ENCODE assay signal across 2 fruit fly cellular contexts in genomic region chr3L:14195714-14196113, dm6.
TF ChIP-seq lines count a peak whose summit lies in the region.

No protein-coding gene starts in this region.

- peak; percentile 9 for TF ChIP-seq CTCF in whole organism, embryonic (GFP tag; optimal IDR thresholded peaks at IDR 0.05; lab: Kevin White, UChicago)

TF ChIP-seq in whole organism, embryonic, 481 proteins besides CTCF, POLR2A, EP300 and RAD21 (continues in another document):
- TF ChIP-seq CG9437 (GFP tag; optimal IDR thresholded peaks at IDR 0.05; lab: Kevin White, UChicago) (no peak), Mad (GFP tag; optimal IDR thresholded peaks at IDR 0.05; lab: Kevin White, UChicago) (no peak), CG15514 (GFP tag; optimal IDR thresholded peaks at IDR 0.05; lab: Kevin White, UChicago) (peak; percentile 29), CG17385 (GFP tag; optimal IDR thresholded peaks at IDR 0.05; lab: Kevin White, UChicago) (peak; percentile 31), Trl (optimal IDR thresholded peaks at IDR 0.05; lab: Kevin White, UChicago) (no peak), Trl (GFP tag; optimal IDR thresholded peaks at IDR 0.05; lab: Kevin White, UChicago) (no peak), Bgb (GFP tag; IDR thresholded peaks at IDR 0.05; lab: Robert Waterston, UW; ENCODE audit: partially characterized antibody) (no peak), tin (GFP tag; optimal IDR thresholded peaks at IDR 0.05; lab: Kevin White, UChicago) (no peak), CG13123 (GFP tag; optimal IDR thresholded peaks at IDR 0.05; lab: Kevin White, UChicago) (peak; percentile 36), CG7839 (tag; optimal IDR thresholded peaks at IDR 0.05; lab: Kevin White, UChicago) (no peak), caup (GFP tag; optimal IDR thresholded peaks at IDR 0.05; lab: Kevin White, UChicago; ENCODE audit: severe bottlenecking) (peak; percentile 55), dm (GFP tag; optimal IDR thresholded peaks at IDR 0.05; lab: Kevin White, UChicago) (no peak), hb (GFP tag; IDR thresholded peaks at IDR 0.05; lab: Robert Waterston, UW; ENCODE audit: partially characterized antibody) (no peak), kay (GFP tag; optimal IDR thresholded peaks at IDR 0.05; lab: Kevin White, UChicago) (no peak), Myb (GFP tag; optimal IDR thresholded peaks at IDR 0.05; lab: Kevin White, UChicago) (no peak), emc (GFP tag; optimal IDR thresholded peaks at IDR 0.05; lab: Kevin White, UChicago) (no peak), Bdp1 (GFP tag; optimal IDR thresholded peaks at IDR 0.05; lab: Kevin White, UChicago) (no peak), luna (GFP tag; optimal IDR thresholded peaks at IDR 0.05; lab: Kevin White, UChicago) (no peak), Ets97D (GFP tag; optimal IDR thresholded peaks at IDR 0.05; lab: Kevin White, UChicago) (no peak), Lpt (GFP tag; optimal IDR thresholded peaks at IDR 0.05; lab: Kevin White, UChicago) (no peak), CG2889 (GFP tag; IDR thresholded peaks at IDR 0.05; lab: Robert Waterston, UW) (no peak), sima (GFP tag; optimal IDR thresholded peaks at IDR 0.05; lab: Kevin White, UChicago) (no peak), CG4360 (GFP tag; IDR thresholded peaks at IDR 0.05; lab: Robert Waterston, UW) (peak; percentile 37; the same call in 1 of the 2 replicates), CG4282 (GFP tag; optimal IDR thresholded peaks at IDR 0.05; lab: Kevin White, UChicago) (no peak), Xrp1 (GFP tag; IDR thresholded peaks at IDR 0.05; lab: Robert Waterston, UW) (peak; percentile 54; the same call in 1 of the 2 replicates), CG3726 (GFP tag; IDR thresholded peaks at IDR 0.05; lab: Robert Waterston, UW) (no peak), CG12071 (GFP tag; optimal IDR thresholded peaks at IDR 0.05; lab: Kevin White, UChicago) (peak; percentile 68), CG4424 (GFP tag; optimal IDR thresholded peaks at IDR 0.05; lab: Kevin White, UChicago) (peak; percentile 5), eyg (GFP tag; optimal IDR thresholded peaks at IDR 0.05; lab: Kevin White, UChicago) (no peak), Asciz (GFP tag; optimal IDR thresholded peaks at IDR 0.05; lab: Kevin White, UChicago) (peak; percentile 80), NfI (GFP tag; optimal IDR thresholded peaks at IDR 0.05; lab: Kevin White, UChicago) (peak; percentile 21), Kr (GFP tag; optimal IDR thresholded peaks at IDR 0.05; lab: Kevin White, UChicago) (peak; percentile 20), CG15073 (GFP tag; optimal IDR thresholded peaks at IDR 0.05; lab: Kevin White, UChicago) (no peak), lov (optimal IDR thresholded peaks at IDR 0.05; lab: Kevin White, UChicago) (no peak), lov (GFP tag; IDR thresholded peaks at IDR 0.05; lab: Robert Waterston, UW) (no peak), twi (tag; optimal IDR thresholded peaks at IDR 0.05; lab: Kevin White, UChicago) (no peak), fd96Cb (tag; optimal IDR thresholded peaks at IDR 0.05; lab: Kevin White, UChicago) (no peak), bbx (GFP tag; IDR thresholded peaks at IDR 0.05; lab: Robert Waterston, UW; ENCODE audit: partially characterized antibody) (no peak), sr (GFP tag; IDR thresholded peaks at IDR 0.05; lab: Robert Waterston, UW) (peak; percentile 76; the same call in 2 of the 3 replicates), CrebB (tag; optimal IDR thresholded peaks at IDR 0.05; lab: Kevin White, UChicago) (peak; percentile 23), CG16863 (GFP tag; optimal IDR thresholded peaks at IDR 0.05; lab: Kevin White, UChicago) (no peak), CG10321 (GFP tag; IDR thresholded peaks at IDR 0.05; lab: Robert Waterston, UW) (0 out of 2 replicates have a peak, but pooled peaks have one; percentile 26), CG1603 (tag; optimal IDR thresholded peaks at IDR 0.05; lab: Kevin White, UChicago) (no peak), Stat92E (GFP tag; optimal IDR thresholded peaks at IDR 0.05; lab: Kevin White, UChicago) (no peak), CG1529 (GFP tag; optimal IDR thresholded peaks at IDR 0.05; lab: Kevin White, UChicago) (peak; percentile 52), Optix (GFP tag; IDR thresholded peaks at IDR 0.05; lab: Robert Waterston, UW) (no peak)

TF ChIP-seq in whole organism, prepupa, 60 proteins besides CTCF, POLR2A, EP300 and RAD21:
- TF ChIP-seq fd59A (GFP tag; optimal IDR thresholded peaks at IDR 0.05; lab: Kevin White, UChicago) (no peak), fkh (GFP tag; optimal IDR thresholded peaks at IDR 0.05; lab: Kevin White, UChicago) (peak; percentile 84)

Comparison
In these comparisons a context has a peak if more than half of its experiments do, and no peak if none do; other contexts are left out.
1. Of the 7 proteins assayed by ChIP-seq in both whole organism, embryonic and whole organism, prepupa: peak only in whole organism, embryonic: Blimp-1 and Sox102F; only in whole organism, prepupa: none; in both: none; in neither: 5.